Worm (Caenorhabditis elegans) whole organism, L4 larva: ENCODE data around the gene K10C2.12.
A peak's percentile ranks its signal among the peaks of the same experiment; 100 is the strongest.

Source experiments
- T20F7.1 ChIP-seq: fragments of 200-800 bp; sonication (Bioruptor generic); optimal IDR thresholded peaks from 2 replicates; lab custom pipeline; 2018; ENCODE audit warnings: mild to moderate bottlenecking, missing genetic modification characterization, missing compliant biosample characterization
- Y105C5A.15 ChIP-seq: fragments of 200-800 bp; sonication (Bioruptor generic); IDR thresholded peaks from 2 replicates; pipeline ENCODE4 v1.3.6; 2022; ENCODE audit warnings: missing genetic modification characterization, missing compliant biosample characterization
- Y48G9A.11 ChIP-seq: fragments of 200-800 bp; sonication (Bioruptor generic); IDR thresholded peaks from 2 replicates; pipeline ENCODE4 v1.3.6; 2022; ENCODE audit warnings: missing genetic modification reagents, missing genetic modification characterization, missing compliant biosample characterization
- Y75B8A.6 ChIP-seq: fragments of 200-800 bp; sonication (Bioruptor generic); IDR thresholded peaks from 2 replicates; pipeline ENCODE4 v1.3.6; 2022; ENCODE audit warnings: missing genetic modification reagents, missing genetic modification characterization, missing compliant biosample characterization
- ZK337.2 ChIP-seq: fragments of 200-800 bp; sonication (Bioruptor generic); IDR thresholded peaks from 2 replicates; pipeline ENCODE4 v1.3.6; 2022; ENCODE audit warnings: missing genetic modification reagents, missing genetic modification characterization, missing compliant biosample characterization
- aly-2 ChIP-seq: sonication (generic microtip); optimal IDR thresholded peaks from 2 replicates; lab custom pipeline; 2018; ENCODE audit warnings: missing biosample characterization, missing genetic modification characterization
- ceh-20 ChIP-seq: fragments of 200-800 bp; sonication (Bioruptor generic); IDR thresholded peaks from 2 replicates; pipeline ENCODE4 v1.3.6; 2022; ENCODE audit warnings: missing genetic modification reagents, missing genetic modification characterization, missing compliant biosample characterization
- ceh-32 ChIP-seq: sonication (generic microtip); optimal IDR thresholded peaks from 2 replicates; lab custom pipeline; 2016; ENCODE audit warnings: mild to moderate bottlenecking, missing genetic modification characterization, missing compliant biosample characterization; ENCODE audit not compliant: poor library complexity
- cey-2 ChIP-seq: sonication (generic microtip); optimal IDR thresholded peaks from 3 replicates; lab custom pipeline; 2017; ENCODE audit warnings: missing genetic modification characterization, mild to moderate bottlenecking, missing compliant biosample characterization, antibody characterized with exemption, borderline replicate concordance; ENCODE audit not compliant: insufficient read depth
- ctbp-1 ChIP-seq: fragments of 200-800 bp; sonication (Bioruptor generic); IDR thresholded peaks from 2 replicates; pipeline ENCODE4 v1.3.6; 2022; ENCODE audit warnings: missing genetic modification reagents, missing genetic modification characterization, missing compliant biosample characterization
- daf-12 ChIP-seq: fragments of 150-350 bp; optimal IDR thresholded peaks from 2 replicates; lab custom pipeline; 2014; ENCODE audit warnings: missing biosample characterization, missing genetic modification reagents, missing genetic modification characterization
- daf-16 ChIP-seq, 3 experiments: sonication (generic microtip); optimal IDR thresholded peaks; 2 replicates each; lab custom pipeline; 2016 to 2017; ENCODE audit warnings: missing genetic modification characterization in 3 of 3, missing genetic modification reagents in 3 of 3, mild to moderate bottlenecking in 2 of 3, missing compliant biosample characterization in 2 of 3, missing biosample characterization in 1 of 3, moderate library complexity in 1 of 3
- daf-19 ChIP-seq: fragments of 200-800 bp; sonication (Bioruptor generic); conservative IDR thresholded peaks from 2 replicates; pipeline ENCODE4 v1.3.6; 2022; ENCODE audit warnings: missing genetic modification characterization, missing compliant biosample characterization
- dmd-6 ChIP-seq: fragments of 200-800 bp; sonication (Bioruptor generic); IDR thresholded peaks from 2 replicates; pipeline ENCODE4 v1.3.6; 2022; ENCODE audit warnings: missing genetic modification reagents, missing genetic modification characterization, missing compliant biosample characterization
- dpl-1 ChIP-seq: fragments of 150-350 bp; optimal IDR thresholded peaks from 2 replicates; lab custom pipeline; 2014; ENCODE audit warnings: missing biosample characterization, missing genetic modification reagents, missing genetic modification characterization
- fkh-10 ChIP-seq: fragments of 150-350 bp; optimal IDR thresholded peaks from 2 replicates; lab custom pipeline; 2014; ENCODE audit warnings: missing biosample characterization, missing genetic modification reagents, missing genetic modification characterization
- gei-8 ChIP-seq: fragments of 200-800 bp; sonication (Bioruptor generic); optimal IDR thresholded peaks from 2 replicates; lab custom pipeline; 2018; ENCODE audit warnings: mild to moderate bottlenecking, missing genetic modification characterization, missing compliant biosample characterization
- hlh-11 ChIP-seq: fragments of 200-800 bp; sonication (Bioruptor generic); optimal IDR thresholded peaks from 2 replicates; lab custom pipeline; 2018; ENCODE audit warnings: mild to moderate bottlenecking, missing genetic modification characterization, missing compliant biosample characterization
- hlh-30 ChIP-seq: sonication (generic microtip); optimal IDR thresholded peaks from 2 replicates; lab custom pipeline; 2017; ENCODE audit warnings: antibody characterized with exemption, mild to moderate bottlenecking, missing genetic modification characterization, missing compliant biosample characterization; ENCODE audit not compliant: insufficient read depth
- hmg-1.1 ChIP-seq: fragments of 200-800 bp; sonication (Bioruptor generic); IDR thresholded peaks from 2 replicates; pipeline ENCODE4 v1.3.6; 2022; ENCODE audit warnings: missing genetic modification reagents, missing genetic modification characterization, missing compliant biosample characterization
- lin-1 ChIP-seq: fragments of 200-800 bp; sonication (Bioruptor generic); IDR thresholded peaks from 2 replicates; pipeline ENCODE4 v1.3.6; 2022; ENCODE audit warnings: missing genetic modification reagents, missing genetic modification characterization, missing compliant biosample characterization
- lin-38 ChIP-seq: fragments of 200-800 bp; sonication (Bioruptor generic); IDR thresholded peaks from 2 replicates; pipeline ENCODE4 v1.3.6; 2022; ENCODE audit warnings: missing genetic modification reagents, missing genetic modification characterization, missing compliant biosample characterization
- madf-5 ChIP-seq, 2 experiments: fragments of 200-800 bp; sonication (Bioruptor generic); IDR thresholded peaks; 2 replicates each; pipeline ENCODE4 v1.3.6; 2022; ENCODE audit warnings: missing compliant biosample characterization in 2 of 2, missing genetic modification characterization in 2 of 2
- mdl-1 ChIP-seq, 2 experiments: fragments of 150-350 bp in 1 of 2; sonication (generic microtip) in 1 of 2; optimal IDR thresholded peaks; 2 replicates each; lab custom pipeline; 2014 to 2017; ENCODE audit warnings: missing biosample characterization in 2 of 2, missing genetic modification characterization in 2 of 2
- mep-1 ChIP-seq: fragments of 150-350 bp; sonication (generic microtip); optimal IDR thresholded peaks from 3 replicates; lab custom pipeline; 2014; ENCODE audit warnings: missing biosample characterization, missing genetic modification characterization
- mes-2 ChIP-seq: sonication (generic microtip); optimal IDR thresholded peaks from 2 replicates; lab custom pipeline; 2016; ENCODE audit warnings: missing genotype, mild to moderate bottlenecking, missing genetic modification characterization, missing compliant biosample characterization; ENCODE audit not compliant: poor library complexity, severe bottlenecking
- mxl-2 ChIP-seq: fragments of 200-800 bp; sonication (Bioruptor generic); conservative IDR thresholded peaks from 2 replicates; pipeline ENCODE4 v1.3.6; 2022; ENCODE audit warnings: missing genetic modification reagents, missing genetic modification characterization, missing compliant biosample characterization
- nhr-10 ChIP-seq: fragments of 150-350 bp; optimal IDR thresholded peaks from 2 replicates; lab custom pipeline; 2014; ENCODE audit warnings: missing biosample characterization, missing genetic modification characterization
- nhr-102 ChIP-seq: sonication (generic microtip); optimal IDR thresholded peaks from 2 replicates; lab custom pipeline; 2016; ENCODE audit warnings: mild to moderate bottlenecking, missing genetic modification characterization, moderate library complexity, missing compliant biosample characterization
- nhr-25 ChIP-seq: sonication (generic microtip); optimal IDR thresholded peaks from 2 replicates; lab custom pipeline; 2017; ENCODE audit warnings: missing genetic modification characterization, mild to moderate bottlenecking, missing compliant biosample characterization, antibody characterized with exemption, moderate library complexity, borderline replicate concordance; ENCODE audit not compliant: insufficient read depth
- nhr-41 ChIP-seq: fragments of 200-800 bp; sonication (Bioruptor generic); IDR thresholded peaks from 2 replicates; pipeline ENCODE4 v1.3.6; 2022; ENCODE audit warnings: missing genetic modification reagents, missing genetic modification characterization, missing compliant biosample characterization
- nhr-42 ChIP-seq: fragments of 200-800 bp; sonication (Bioruptor generic); IDR thresholded peaks from 2 replicates; pipeline ENCODE4 v1.3.6; 2022; ENCODE audit warnings: missing genetic modification characterization, missing compliant biosample characterization
- nhr-48 ChIP-seq: sonication (generic microtip); optimal IDR thresholded peaks from 2 replicates; lab custom pipeline; 2016; ENCODE audit warnings: mild to moderate bottlenecking, missing genetic modification characterization, missing compliant biosample characterization
- nhr-77 ChIP-seq: fragments of 150-350 bp; optimal IDR thresholded peaks from 2 replicates; lab custom pipeline; 2014; ENCODE audit warnings: missing biosample characterization, missing genetic modification characterization
- php-3 ChIP-seq: fragments of 200-800 bp; sonication (Bioruptor generic); IDR thresholded peaks from 2 replicates; pipeline ENCODE4 v1.3.6; 2022; ENCODE audit warnings: missing genetic modification reagents, missing genetic modification characterization, missing compliant biosample characterization
- sdz-12 ChIP-seq: fragments of 200-800 bp; sonication (Bioruptor generic); optimal IDR thresholded peaks from 2 replicates; lab custom pipeline; 2018; ENCODE audit warnings: mild to moderate bottlenecking, missing genetic modification characterization, missing compliant biosample characterization
- skn-1 ChIP-seq: fragments of 150-350 bp; optimal IDR thresholded peaks from 2 replicates; lab custom pipeline; 2014; ENCODE audit warnings: missing biosample characterization, missing genetic modification characterization
- spr-1 ChIP-seq: sonication (generic microtip); optimal IDR thresholded peaks from 2 replicates; lab custom pipeline; 2016; ENCODE audit warnings: mild to moderate bottlenecking, missing genetic modification characterization, missing compliant biosample characterization
- unc-62 ChIP-seq, 3 experiments: fragments of 150-350 bp in 1 of 3; sonication (generic microtip); optimal IDR thresholded peaks in 2 of 3; peaks in 1 of 3; 1 replicate in 1 of 3; 2 replicates in 2 of 3; lab custom pipeline; 2014 to 2017; ENCODE audit warnings: missing biosample characterization in 3 of 3, missing genetic modification characterization in 3 of 3, missing genetic modification reagents in 3 of 3, missing genotype in 1 of 3
- ztf-7 ChIP-seq: fragments of 150-350 bp; optimal IDR thresholded peaks from 2 replicates; lab custom pipeline; 2014; ENCODE audit warnings: missing biosample characterization, missing genetic modification characterization

Gene K10C2.12

DNA sequence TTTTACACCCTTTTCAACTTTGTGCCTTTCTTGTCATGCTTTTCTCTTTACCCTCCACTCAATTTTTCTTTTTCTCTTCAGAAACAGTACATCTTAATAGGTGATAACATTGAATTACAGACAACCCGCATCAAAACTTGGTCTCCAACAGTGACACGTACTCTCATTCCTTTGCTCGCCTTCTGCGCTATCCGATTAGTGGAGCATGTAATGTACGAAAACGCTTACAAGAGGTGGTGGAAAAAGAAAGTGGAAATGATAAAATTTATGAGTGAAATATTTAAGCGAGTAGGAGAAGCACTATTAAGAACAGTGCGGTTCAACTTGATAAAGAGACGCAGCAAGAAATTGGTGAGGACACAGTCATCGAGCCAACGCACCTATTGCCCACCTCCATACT lies 36.0 kb upstream of the K10C2.12 start, which contains the start of gene pept-1 (continued):
- TF ChIP-seq php-3 (peak; percentile 73), dmd-6 (GFP tag; lab: Robert Waterston, UW) (peak; percentile 88), lin-38 (GFP tag; lab: Robert Waterston, UW) (no peak), lin-1 (peak; percentile 23; the same call in 1 of the 2 replicates), Y75B8A.6 (no peak), mxl-2 (no peak), daf-12 (no peak), nhr-41 (GFP tag; lab: Robert Waterston, UW) (0 out of 2 replicates have a peak, but pooled peaks have one; percentile 16), ztf-7 (no peak), daf-19 (GFP tag; lab: Robert Waterston, UW) (no peak), hlh-11 (peak; percentile 91), sdz-12 (GFP tag; lab: Kevin White, UChicago) (no peak)

DNA sequence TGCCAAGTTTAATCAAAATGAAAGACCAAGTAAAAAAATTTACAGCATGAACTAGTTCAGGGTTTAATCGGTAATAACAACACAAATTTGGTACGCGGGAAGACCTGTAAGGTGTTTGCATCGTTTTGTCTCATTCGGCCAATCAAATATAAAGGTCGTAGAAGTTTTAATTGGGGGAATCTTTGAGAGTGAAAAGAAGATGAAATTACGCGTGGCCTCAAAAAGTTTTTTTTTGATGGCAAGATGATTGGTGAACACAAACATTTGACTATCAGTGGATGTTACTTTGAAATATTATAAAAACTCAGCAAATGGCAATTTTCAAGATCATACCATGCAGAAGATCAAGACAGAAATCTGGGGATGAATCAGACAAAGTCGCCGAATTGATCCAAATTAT lies 34.6 kb upstream of the K10C2.12 start, which contains the start of gene nas-33:
Gene nas-33 (minus strand): TSS at position 101 of the 400 bp plus-strand sequence.
- TF ChIP-seq aly-2 (tag; lab: Kevin White, UChicago) (no peak), ztf-7 (no peak), fkh-10 (GFP tag; lab: Kevin White, UChicago) (no peak), nhr-25 (tag; lab: Kevin White, UChicago) (no peak), ctbp-1 (GFP tag; lab: Robert Waterston, UW) (no peak), dpl-1 (GFP tag; lab: Kevin White, UChicago) (no peak), daf-19 (GFP tag; lab: Robert Waterston, UW) (no peak), gei-8 (GFP tag; lab: Kevin White, UChicago) (no peak), daf-12 (no peak), nhr-48 (tag; lab: Kevin White, UChicago) (no peak), nhr-10 (tag; lab: Kevin White, UChicago) (no peak), Y48G9A.11 (GFP tag; lab: Robert Waterston, UW) (no peak)

DNA sequence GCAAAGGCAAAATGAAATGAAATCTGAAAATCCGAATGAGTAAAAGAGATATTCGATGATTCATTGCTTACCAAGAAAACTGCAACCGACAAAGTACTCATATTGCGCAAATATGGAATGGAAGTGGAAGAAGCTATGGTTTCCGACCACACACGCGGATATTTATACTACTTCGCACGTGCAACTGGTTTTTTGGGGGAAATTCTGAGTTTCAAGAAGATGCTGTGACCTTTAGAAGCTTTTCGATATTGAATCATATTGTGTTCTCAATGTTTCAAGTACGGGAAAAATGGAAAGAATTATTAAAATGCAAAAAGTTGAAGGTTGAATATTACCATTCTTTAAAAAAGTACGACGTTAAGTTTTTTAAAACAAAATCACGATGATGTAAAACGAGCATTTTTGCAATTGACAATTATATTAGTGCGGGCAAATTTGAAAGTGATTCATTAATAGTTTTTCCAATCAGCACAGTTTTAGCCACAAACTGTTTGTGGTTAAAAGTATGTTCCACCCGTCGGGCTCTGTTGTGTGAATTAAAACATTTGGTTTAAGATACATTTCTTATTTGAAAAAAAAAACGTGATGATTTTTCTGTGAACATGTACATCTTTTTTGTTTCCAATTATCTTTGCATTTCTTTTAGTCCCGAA lies 30.4 kb upstream of the K10C2.12 start, which contains the start of the genes grl-6 and K10C2.6:
Gene grl-6 (minus strand): TSS at position 101 of the 653 bp plus-strand sequence.
Gene K10C2.6 (plus strand): TSS at position 603 of the 653 bp plus-strand sequence.
- TF ChIP-seq ZK337.2 (GFP tag; lab: Robert Waterston, UW) (no peak), unc-62 (GFP tag; optimal IDR thresholded peaks at IDR 0.05 in 1 of 2; lab: Kevin White, UChicago) (peak in 1 of 2 experiments; percentile 13), unc-62 (tag; optimal IDR thresholded peaks at IDR 0.05; lab: Kevin White, UChicago) (no peak), hmg-1.1 (no peak), Y105C5A.15 (GFP tag; lab: Robert Waterston, UW) (no peak), madf-5 (GFP tag; IDR thresholded peaks at IDR 0.05; lab: Robert Waterston, UW) (no peak), skn-1 (tag; lab: Kevin White, UChicago) (no peak), sdz-12 (GFP tag; lab: Kevin White, UChicago) (no peak)

DNA sequence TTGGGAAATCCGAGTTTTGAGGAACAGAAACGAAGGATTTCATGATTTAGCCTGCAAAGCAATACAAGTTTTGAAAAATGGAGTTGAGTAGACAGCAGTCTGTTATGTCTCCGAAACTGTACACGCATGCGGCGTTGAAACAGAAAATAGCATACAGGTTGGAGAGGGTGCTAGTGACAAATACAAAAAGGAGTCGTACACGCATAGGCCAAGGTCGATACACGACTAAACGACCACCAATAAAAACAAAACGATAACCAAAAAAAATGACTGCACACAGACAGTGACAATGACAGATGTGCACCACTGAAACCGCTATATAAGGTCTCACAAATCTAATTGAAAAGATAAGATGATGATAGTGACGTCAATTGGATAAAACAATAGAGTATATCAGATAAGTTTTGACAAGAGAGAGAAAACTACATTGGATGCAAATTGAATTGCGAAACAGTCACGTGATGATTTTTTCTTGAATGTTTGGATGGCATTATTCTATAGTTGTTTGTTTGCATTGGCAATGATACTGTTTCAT lies 28.4 kb upstream of the K10C2.12 start, which contains the start of gene fah-1:
Gene fah-1 (minus strand): TSS at position 51 of the 535 bp plus-strand sequence.
- no peak for TF ChIP-seq fkh-10 (GFP tag; lab: Kevin White, UChicago)
- no peak for TF ChIP-seq nhr-10 (tag; lab: Kevin White, UChicago)
- no peak for TF ChIP-seq dpl-1 (GFP tag; lab: Kevin White, UChicago)
- peak; percentile 86 for TF ChIP-seq nhr-25 (tag; lab: Kevin White, UChicago)
- TF ChIP-seq hlh-30 = peak; percentile 68
- peak; percentile 37 for TF ChIP-seq T20F7.1 (GFP tag; lab: Kevin White, UChicago)
- peak; percentile 15 for TF ChIP-seq cey-2 (tag; lab: Kevin White, UChicago)
- no peak for TF ChIP-seq spr-1 (tag; lab: Kevin White, UChicago)
- no peak for TF ChIP-seq skn-1 (tag; lab: Kevin White, UChicago)
- TF ChIP-seq nhr-102 = peak; percentile 59
- peak in 1 of 2 experiments; percentile 57 for TF ChIP-seq mdl-1 (tag; optimal IDR thresholded peaks at IDR 0.05; lab: Kevin White, UChicago)
- TF ChIP-seq hlh-11 = peak; percentile 74
- peak; percentile 70 for TF ChIP-seq mep-1 (tag; lab: Kevin White, UChicago)
- no peak for TF ChIP-seq daf-19 (GFP tag; lab: Robert Waterston, UW)
- TF ChIP-seq ceh-32 (tag; lab: Kevin White, UChicago) = no peak
- no peak for TF ChIP-seq nhr-42 (GFP tag; lab: Robert Waterston, UW)
- no peak for TF ChIP-seq Y105C5A.15 (GFP tag; lab: Robert Waterston, UW)
- TF ChIP-seq daf-16 (GFP tag; optimal IDR thresholded peaks at IDR 0.05; lab: Kevin White, UChicago) = no peak
- TF ChIP-seq daf-16 (tag; optimal IDR thresholded peaks at IDR 0.05; lab: Kevin White, UChicago) = peak; percentile 73
- peak; percentile 31 for TF ChIP-seq nhr-77 (tag; lab: Kevin White, UChicago)
- peak; percentile 47; the same call in 1 of the 2 replicates for TF ChIP-seq ceh-20 (GFP tag; lab: Robert Waterston, UW)
- no peak for TF ChIP-seq mes-2 (tag; lab: Kevin White, UChicago)
